Worm (Caenorhabditis elegans) whole organism, L4 larva: Measurements from ENCODE around the gene Y46G5A.47.
A peak's percentile ranks its signal among the peaks of the same experiment; 100 is the strongest.

Experiments used
- D1046.2 ChIP-seq: fragments of 200-800 bp; sonication (Bioruptor generic); IDR thresholded peaks from 2 replicates; pipeline ENCODE4 v1.3.6; 2022; ENCODE audit warnings: missing genetic modification characterization, missing compliant biosample characterization
- F10B5.3 ChIP-seq: sonication (generic microtip); optimal IDR thresholded peaks from 2 replicates; lab custom pipeline; 2016; ENCODE audit warnings: mild to moderate bottlenecking, missing genetic modification characterization, missing compliant biosample characterization
- F26F4.8 ChIP-seq: fragments of 200-800 bp; sonication (Bioruptor generic); conservative IDR thresholded peaks from 2 replicates; pipeline ENCODE4 v1.3.6; 2022; ENCODE audit warnings: missing genetic modification characterization, missing compliant biosample characterization
- F37D6.2 ChIP-seq: sonication (generic microtip); optimal IDR thresholded peaks from 2 replicates; lab custom pipeline; 2016; ENCODE audit warnings: mild to moderate bottlenecking, missing genetic modification characterization, missing compliant biosample characterization
- F49E8.2 ChIP-seq: sonication (generic microtip); optimal IDR thresholded peaks from 2 replicates; lab custom pipeline; 2016; ENCODE audit warnings: missing compliant biosample characterization, mild to moderate bottlenecking, missing genetic modification characterization, borderline replicate concordance
- R02D3.7 ChIP-seq: fragments of 150-350 bp; sonication (generic microtip); optimal IDR thresholded peaks from 3 replicates; lab custom pipeline; 2014; ENCODE audit warnings: missing biosample characterization, missing genetic modification characterization
- T26A8.4 ChIP-seq: fragments of 200-800 bp; sonication (Bioruptor generic); IDR thresholded peaks from 2 replicates; pipeline ENCODE4 v1.3.6; 2022; ENCODE audit warnings: missing genetic modification characterization, missing compliant biosample characterization
- ZK546.5 ChIP-seq, 2 experiments: sonication (generic microtip); optimal IDR thresholded peaks; 2 replicates each; lab custom pipeline; 2017; ENCODE audit warnings: missing biosample characterization in 2 of 2, missing genetic modification characterization in 2 of 2
- aly-2 ChIP-seq: sonication (generic microtip); optimal IDR thresholded peaks from 2 replicates; lab custom pipeline; 2018; ENCODE audit warnings: missing biosample characterization, missing genetic modification characterization
- attf-4 ChIP-seq: sonication (generic microtip); optimal IDR thresholded peaks from 3 replicates; lab custom pipeline; 2017; ENCODE audit warnings: missing biosample characterization, missing genetic modification characterization
- ceh-44 ChIP-seq: fragments of 200-800 bp; sonication (Bioruptor generic); IDR thresholded peaks from 2 replicates; pipeline ENCODE4 v1.3.6; 2022; ENCODE audit warnings: missing genetic modification reagents, missing genetic modification characterization, missing compliant biosample characterization
- ceh-62 ChIP-seq: sonication (generic microtip); optimal IDR thresholded peaks from 2 replicates; lab custom pipeline; 2017; ENCODE audit warnings: missing biosample characterization, missing genetic modification characterization
- ctbp-1 ChIP-seq: fragments of 200-800 bp; sonication (Bioruptor generic); IDR thresholded peaks from 2 replicates; pipeline ENCODE4 v1.3.6; 2022; ENCODE audit warnings: missing genetic modification reagents, missing genetic modification characterization, missing compliant biosample characterization
- daf-8 ChIP-seq: fragments of 200-800 bp; sonication (Bioruptor generic); IDR thresholded peaks from 2 replicates; pipeline ENCODE4 v1.3.6; 2022; ENCODE audit warnings: missing genetic modification characterization, missing compliant biosample characterization
- dmd-9 ChIP-seq: fragments of 200-800 bp; sonication (Bioruptor generic); IDR thresholded peaks from 2 replicates; pipeline ENCODE4 v1.3.6; 2022; ENCODE audit warnings: missing genetic modification reagents, missing genetic modification characterization, missing compliant biosample characterization
- dpl-1 ChIP-seq: fragments of 150-350 bp; optimal IDR thresholded peaks from 2 replicates; lab custom pipeline; 2014; ENCODE audit warnings: missing biosample characterization, missing genetic modification reagents, missing genetic modification characterization
- duxl-1 ChIP-seq: sonication (generic microtip); optimal IDR thresholded peaks from 2 replicates; lab custom pipeline; 2016; ENCODE audit warnings: mild to moderate bottlenecking, missing genetic modification characterization, moderate library complexity, missing compliant biosample characterization; ENCODE audit not compliant: poor library complexity
- dve-1 ChIP-seq: sonication (generic microtip); optimal IDR thresholded peaks from 2 replicates; lab custom pipeline; 2017; ENCODE audit warnings: antibody characterized with exemption, mild to moderate bottlenecking, missing genetic modification characterization, missing compliant biosample characterization; ENCODE audit not compliant: insufficient read depth
- fos-1 ChIP-seq: fragments of 150-350 bp; optimal IDR thresholded peaks from 2 replicates; lab custom pipeline; 2014; ENCODE audit warnings: missing biosample characterization, missing genetic modification characterization
- hif-1 ChIP-seq, 2 experiments: sonication (generic microtip); optimal IDR thresholded peaks; 2 replicates each; lab custom pipeline; 2016 to 2017; ENCODE audit warnings: missing compliant biosample characterization in 2 of 2, missing genetic modification characterization in 2 of 2, missing genetic modification reagents in 2 of 2, missing genotype in 2 of 2, mild to moderate bottlenecking in 1 of 2
- hmg-1.1 ChIP-seq: fragments of 200-800 bp; sonication (Bioruptor generic); IDR thresholded peaks from 2 replicates; pipeline ENCODE4 v1.3.6; 2022; ENCODE audit warnings: missing genetic modification reagents, missing genetic modification characterization, missing compliant biosample characterization
- lim-7 ChIP-seq: fragments of 200-800 bp; sonication (Bioruptor generic); IDR thresholded peaks from 2 replicates; pipeline ENCODE4 v1.3.6; 2022; ENCODE audit warnings: missing genetic modification characterization, missing compliant biosample characterization
- lin-29 ChIP-seq: fragments of 200-800 bp; sonication (Bioruptor generic); IDR thresholded peaks from 2 replicates; pipeline ENCODE4 v1.3.6; 2022; ENCODE audit warnings: missing genetic modification reagents, missing genetic modification characterization, missing compliant biosample characterization
- lin-38 ChIP-seq: fragments of 200-800 bp; sonication (Bioruptor generic); IDR thresholded peaks from 2 replicates; pipeline ENCODE4 v1.3.6; 2022; ENCODE audit warnings: missing genetic modification reagents, missing genetic modification characterization, missing compliant biosample characterization
- lir-3 ChIP-seq: sonication (generic microtip); optimal IDR thresholded peaks from 2 replicates; lab custom pipeline; 2016; ENCODE audit warnings: mild to moderate bottlenecking, missing genetic modification characterization, missing compliant biosample characterization
- madf-9 ChIP-seq: fragments of 200-800 bp; sonication (Bioruptor generic); conservative IDR thresholded peaks from 2 replicates; pipeline ENCODE4 v1.3.6; 2022; ENCODE audit warnings: missing genetic modification reagents, missing genetic modification characterization, missing compliant biosample characterization
- mdt-29 ChIP-seq: fragments of 200-800 bp; sonication (Bioruptor generic); IDR thresholded peaks from 2 replicates; pipeline ENCODE4 v1.3.6; 2022; ENCODE audit warnings: missing genetic modification reagents, missing genetic modification characterization, missing compliant biosample characterization
- mep-1 ChIP-seq: fragments of 150-350 bp; sonication (generic microtip); optimal IDR thresholded peaks from 3 replicates; lab custom pipeline; 2014; ENCODE audit warnings: missing biosample characterization, missing genetic modification characterization
- mxl-2 ChIP-seq: fragments of 200-800 bp; sonication (Bioruptor generic); conservative IDR thresholded peaks from 2 replicates; pipeline ENCODE4 v1.3.6; 2022; ENCODE audit warnings: missing genetic modification reagents, missing genetic modification characterization, missing compliant biosample characterization
- mxl-3 ChIP-seq: fragments of 200-800 bp; sonication (Bioruptor generic); optimal IDR thresholded peaks from 2 replicates; lab custom pipeline; 2018; ENCODE audit warnings: mild to moderate bottlenecking, missing genetic modification characterization, missing compliant biosample characterization
- nhr-10 ChIP-seq: fragments of 150-350 bp; optimal IDR thresholded peaks from 2 replicates; lab custom pipeline; 2014; ENCODE audit warnings: missing biosample characterization, missing genetic modification characterization
- nhr-11 ChIP-seq: fragments of 150-350 bp; optimal IDR thresholded peaks from 2 replicates; lab custom pipeline; 2014; ENCODE audit warnings: missing biosample characterization, missing genetic modification characterization
- nhr-237 ChIP-seq: sonication (generic microtip); optimal IDR thresholded peaks from 2 replicates; lab custom pipeline; 2017; ENCODE audit warnings: missing biosample characterization, missing genetic modification characterization
- nhr-28 ChIP-seq: fragments of 150-350 bp; optimal IDR thresholded peaks from 2 replicates; lab custom pipeline; 2014; ENCODE audit warnings: missing biosample characterization, missing genetic modification characterization
- nhr-41 ChIP-seq: fragments of 200-800 bp; sonication (Bioruptor generic); IDR thresholded peaks from 2 replicates; pipeline ENCODE4 v1.3.6; 2022; ENCODE audit warnings: missing genetic modification reagents, missing genetic modification characterization, missing compliant biosample characterization
- nhr-42 ChIP-seq: fragments of 200-800 bp; sonication (Bioruptor generic); IDR thresholded peaks from 2 replicates; pipeline ENCODE4 v1.3.6; 2022; ENCODE audit warnings: missing genetic modification characterization, missing compliant biosample characterization
- nhr-6 ChIP-seq: fragments of 150-350 bp; optimal IDR thresholded peaks from 2 replicates; lab custom pipeline; 2014; ENCODE audit warnings: missing biosample characterization, missing genetic modification characterization
- pha-4 ChIP-seq, 2 experiments: fragments of 150-350 bp in 1 of 2; fragments of 200-800 bp in 1 of 2; sonication (Bioruptor generic) in 1 of 2; IDR thresholded peaks in 1 of 2; optimal IDR thresholded peaks in 1 of 2; 2 replicates each; pipeline versions ENCODE4 v1.3.6 to Lab custom; 2014 to 2022; ENCODE audit warnings: missing genetic modification characterization in 2 of 2, missing genetic modification reagents in 2 of 2, missing biosample characterization in 1 of 2, missing compliant biosample characterization in 1 of 2
- rbr-2 ChIP-seq: sonication (generic microtip); optimal IDR thresholded peaks from 2 replicates; lab custom pipeline; 2016; ENCODE audit warnings: missing genotype, missing genetic modification characterization, missing compliant biosample characterization
- sdz-12 ChIP-seq: fragments of 200-800 bp; sonication (Bioruptor generic); optimal IDR thresholded peaks from 2 replicates; lab custom pipeline; 2018; ENCODE audit warnings: mild to moderate bottlenecking, missing genetic modification characterization, missing compliant biosample characterization
- set-16 ChIP-seq: fragments of 200-800 bp; sonication (Bioruptor generic); IDR thresholded peaks from 2 replicates; pipeline ENCODE4 v1.3.6; 2022; ENCODE audit warnings: missing genetic modification reagents, missing genetic modification characterization, missing compliant biosample characterization
- skn-1 ChIP-seq: fragments of 150-350 bp; optimal IDR thresholded peaks from 2 replicates; lab custom pipeline; 2014; ENCODE audit warnings: missing biosample characterization, missing genetic modification characterization
- spr-1 ChIP-seq: sonication (generic microtip); optimal IDR thresholded peaks from 2 replicates; lab custom pipeline; 2016; ENCODE audit warnings: mild to moderate bottlenecking, missing genetic modification characterization, missing compliant biosample characterization
- tra-1 ChIP-seq: fragments of 200-800 bp; sonication (Bioruptor generic); IDR thresholded peaks from 2 replicates; pipeline ENCODE4 v1.3.6; 2022; ENCODE audit warnings: missing genetic modification reagents, missing genetic modification characterization, missing compliant biosample characterization
- unc-130 ChIP-seq: sonication (generic microtip); optimal IDR thresholded peaks from 2 replicates; lab custom pipeline; 2016; ENCODE audit warnings: missing genetic modification reagents, missing genetic modification characterization, missing compliant biosample characterization
- zfp-2 ChIP-seq: sonication (generic microtip); optimal IDR thresholded peaks from 2 replicates; lab custom pipeline; 2016; ENCODE audit warnings: mild to moderate bottlenecking, missing genetic modification characterization, missing compliant biosample characterization
- zfp-3 ChIP-seq: fragments of 200-800 bp; sonication (Bioruptor generic); conservative IDR thresholded peaks from 2 replicates; pipeline ENCODE4 v1.3.6; 2022; ENCODE audit warnings: missing genetic modification reagents, missing genetic modification characterization, missing compliant biosample characterization
- zip-11 ChIP-seq: fragments of 200-800 bp; sonication (Bioruptor generic); IDR thresholded peaks from 2 replicates; pipeline ENCODE4 v1.3.6; 2022; ENCODE audit warnings: missing genetic modification characterization, missing compliant biosample characterization

Y46G5A.47 gene

ce11 chrII:12796040-12796502, 9.0 kb downstream of the Y46G5A.47 start, which contains the start of gene cpt-1 (continued):
- TF ChIP-seq hmg-1.1 (no peak), T26A8.4 (GFP tag; lab: Robert Waterston, UW) (peak; percentile 73), mdt-29 (GFP tag; lab: Robert Waterston, UW) (no peak), nhr-11 (tag; lab: Kevin White, UChicago) (no peak)

ce11 chrII:12795188-12795587, 9.9 kb downstream of the Y46G5A.47 start:
- TF ChIP-seq F26F4.8 (GFP tag; lab: Robert Waterston, UW) (0 out of 2 replicates have a peak, but pooled peaks have one; percentile 23), ctbp-1 (GFP tag; lab: Robert Waterston, UW) (no peak), duxl-1 (tag; lab: Kevin White, UChicago) (no peak), zfp-3 (peak; percentile 32; the same call in 1 of the 2 replicates), lir-3 (tag; lab: Kevin White, UChicago) (no peak), nhr-237 (tag; lab: Kevin White, UChicago) (no peak), nhr-11 (tag; lab: Kevin White, UChicago) (no peak), aly-2 (tag; lab: Kevin White, UChicago) (no peak), spr-1 (tag; lab: Kevin White, UChicago) (no peak), T26A8.4 (GFP tag; lab: Robert Waterston, UW) (peak; percentile 71; the same call in 1 of the 2 replicates), madf-9 (GFP tag; lab: Robert Waterston, UW) (no peak), mep-1 (tag; lab: Kevin White, UChicago) (peak; percentile 29), attf-4 (tag; lab: Kevin White, UChicago) (no peak), F49E8.2 (no peak), set-16 (0 out of 2 replicates have a peak, but pooled peaks have one; percentile 11), pha-4 (GFP tag; IDR thresholded peaks at IDR 0.05; lab: Robert Waterston, UW) (no peak; the same call in 1 of the 2 replicates), pha-4 (tag; optimal IDR thresholded peaks at IDR 0.05; lab: Kevin White, UChicago) (no peak), R02D3.7 (tag; lab: Kevin White, UChicago) (no peak), F37D6.2 (tag; lab: Kevin White, UChicago) (no peak), nhr-28 (tag; lab: Kevin White, UChicago) (no peak), dmd-9 (0 out of 2 replicates have a peak, but pooled peaks have one; percentile 23), lin-29 (GFP tag; lab: Robert Waterston, UW) (0 out of 2 replicates have a peak, but pooled peaks have one; percentile 35), dpl-1 (no peak), sdz-12 (GFP tag; lab: Kevin White, UChicago) (peak; percentile 77), D1046.2 (GFP tag; lab: Robert Waterston, UW) (peak; percentile 49; the same call in 1 of the 2 replicates), daf-8 (GFP tag; lab: Robert Waterston, UW) (no peak), ceh-44 (no peak), ceh-62 (tag; lab: Kevin White, UChicago) (no peak), fos-1 (no peak), mdt-29 (GFP tag; lab: Robert Waterston, UW) (no peak), tra-1 (GFP tag; lab: Robert Waterston, UW) (no peak), mxl-3 (no peak), ZK546.5 (tag; optimal IDR thresholded peaks at IDR 0.05; lab: Kevin White, UChicago) (no peak), zip-11 (no peak), dve-1 (tag; lab: Kevin White, UChicago) (no peak), unc-130 (GFP tag; lab: Kevin White, UChicago) (no peak), nhr-41 (GFP tag; lab: Robert Waterston, UW) (no peak), F10B5.3 (tag; lab: Kevin White, UChicago) (no peak), skn-1 (no peak), nhr-42 (GFP tag; lab: Robert Waterston, UW) (no peak), hif-1 (tag; optimal IDR thresholded peaks at IDR 0.05; lab: Kevin White, UChicago) (no peak), nhr-6 (tag; lab: Kevin White, UChicago) (no peak), lim-7 (GFP tag; lab: Robert Waterston, UW) (peak; percentile 66), nhr-10 (no peak), mxl-2 (no peak), zfp-2 (tag; lab: Kevin White, UChicago) (no peak), lin-38 (GFP tag; lab: Robert Waterston, UW) (peak; percentile 41), rbr-2 (no peak)
